Worm (Caenorhabditis elegans) whole organism, L4 larva: Measurements from ENCODE around the gene sru-8.

ENCODE experiments used
- F49E8.2 ChIP-seq: sonication (generic microtip); optimal IDR thresholded peaks from 2 replicates; lab custom pipeline; 2016; ENCODE audit warnings: missing compliant biosample characterization, mild to moderate bottlenecking, missing genetic modification characterization, borderline replicate concordance
- ZK546.5 ChIP-seq, 2 experiments: sonication (generic microtip); optimal IDR thresholded peaks; 2 replicates each; lab custom pipeline; 2017; ENCODE audit warnings: missing biosample characterization in 2 of 2, missing genetic modification characterization in 2 of 2
- aha-1 ChIP-seq: fragments of 150-350 bp; peaks from one replicate; lab custom pipeline; 2014; ENCODE audit warnings: missing biosample characterization, missing genetic modification characterization
- arid-1 ChIP-seq: fragments of 200-800 bp; sonication (Bioruptor generic); conservative IDR thresholded peaks from 2 replicates; pipeline ENCODE4 v1.3.6; 2022; ENCODE audit warnings: missing genetic modification reagents, missing genetic modification characterization, missing compliant biosample characterization
- ceh-44 ChIP-seq: fragments of 200-800 bp; sonication (Bioruptor generic); IDR thresholded peaks from 2 replicates; pipeline ENCODE4 v1.3.6; 2022; ENCODE audit warnings: missing genetic modification reagents, missing genetic modification characterization, missing compliant biosample characterization
- cey-2 ChIP-seq: sonication (generic microtip); optimal IDR thresholded peaks from 3 replicates; lab custom pipeline; 2017; ENCODE audit warnings: missing genetic modification characterization, mild to moderate bottlenecking, missing compliant biosample characterization, antibody characterized with exemption, borderline replicate concordance; ENCODE audit not compliant: insufficient read depth
- daf-12 ChIP-seq: fragments of 150-350 bp; optimal IDR thresholded peaks from 2 replicates; lab custom pipeline; 2014; ENCODE audit warnings: missing biosample characterization, missing genetic modification reagents, missing genetic modification characterization
- daf-19 ChIP-seq: fragments of 200-800 bp; sonication (Bioruptor generic); conservative IDR thresholded peaks from 2 replicates; pipeline ENCODE4 v1.3.6; 2022; ENCODE audit warnings: missing genetic modification characterization, missing compliant biosample characterization
- dmd-6 ChIP-seq: fragments of 200-800 bp; sonication (Bioruptor generic); IDR thresholded peaks from 2 replicates; pipeline ENCODE4 v1.3.6; 2022; ENCODE audit warnings: missing genetic modification reagents, missing genetic modification characterization, missing compliant biosample characterization
- dpl-1 ChIP-seq: fragments of 150-350 bp; optimal IDR thresholded peaks from 2 replicates; lab custom pipeline; 2014; ENCODE audit warnings: missing biosample characterization, missing genetic modification reagents, missing genetic modification characterization
- duxl-1 ChIP-seq: sonication (generic microtip); optimal IDR thresholded peaks from 2 replicates; lab custom pipeline; 2016; ENCODE audit warnings: mild to moderate bottlenecking, missing genetic modification characterization, moderate library complexity, missing compliant biosample characterization; ENCODE audit not compliant: poor library complexity
- dve-1 ChIP-seq: sonication (generic microtip); optimal IDR thresholded peaks from 2 replicates; lab custom pipeline; 2017; ENCODE audit warnings: antibody characterized with exemption, mild to moderate bottlenecking, missing genetic modification characterization, missing compliant biosample characterization; ENCODE audit not compliant: insufficient read depth
- egl-27 ChIP-seq: sonication (generic microtip); optimal IDR thresholded peaks from 3 replicates; lab custom pipeline; 2017; ENCODE audit warnings: missing biosample characterization, missing genetic modification reagents, missing genetic modification characterization
- fkh-10 ChIP-seq: fragments of 150-350 bp; optimal IDR thresholded peaks from 2 replicates; lab custom pipeline; 2014; ENCODE audit warnings: missing biosample characterization, missing genetic modification reagents, missing genetic modification characterization
- hlh-11 ChIP-seq: fragments of 200-800 bp; sonication (Bioruptor generic); optimal IDR thresholded peaks from 2 replicates; lab custom pipeline; 2018; ENCODE audit warnings: mild to moderate bottlenecking, missing genetic modification characterization, missing compliant biosample characterization
- hlh-30 ChIP-seq: sonication (generic microtip); optimal IDR thresholded peaks from 2 replicates; lab custom pipeline; 2017; ENCODE audit warnings: antibody characterized with exemption, mild to moderate bottlenecking, missing genetic modification characterization, missing compliant biosample characterization; ENCODE audit not compliant: insufficient read depth
- hmg-1.1 ChIP-seq: fragments of 200-800 bp; sonication (Bioruptor generic); IDR thresholded peaks from 2 replicates; pipeline ENCODE4 v1.3.6; 2022; ENCODE audit warnings: missing genetic modification reagents, missing genetic modification characterization, missing compliant biosample characterization
- lim-7 ChIP-seq: fragments of 200-800 bp; sonication (Bioruptor generic); IDR thresholded peaks from 2 replicates; pipeline ENCODE4 v1.3.6; 2022; ENCODE audit warnings: missing genetic modification characterization, missing compliant biosample characterization
- lin-38 ChIP-seq: fragments of 200-800 bp; sonication (Bioruptor generic); IDR thresholded peaks from 2 replicates; pipeline ENCODE4 v1.3.6; 2022; ENCODE audit warnings: missing genetic modification reagents, missing genetic modification characterization, missing compliant biosample characterization
- lsy-2 ChIP-seq, 2 experiments: fragments of 150-350 bp in 1 of 2; sonication (generic microtip) in 1 of 2; optimal IDR thresholded peaks; 2 replicates each; lab custom pipeline; 2014 to 2017; ENCODE audit warnings: missing biosample characterization in 2 of 2, missing genetic modification characterization in 2 of 2
- madf-9 ChIP-seq: fragments of 200-800 bp; sonication (Bioruptor generic); conservative IDR thresholded peaks from 2 replicates; pipeline ENCODE4 v1.3.6; 2022; ENCODE audit warnings: missing genetic modification reagents, missing genetic modification characterization, missing compliant biosample characterization
- mdl-1 ChIP-seq, 2 experiments: fragments of 150-350 bp in 1 of 2; sonication (generic microtip) in 1 of 2; optimal IDR thresholded peaks; 2 replicates each; lab custom pipeline; 2014 to 2017; ENCODE audit warnings: missing biosample characterization in 2 of 2, missing genetic modification characterization in 2 of 2
- mes-2 ChIP-seq: sonication (generic microtip); optimal IDR thresholded peaks from 2 replicates; lab custom pipeline; 2016; ENCODE audit warnings: missing genotype, mild to moderate bottlenecking, missing genetic modification characterization, missing compliant biosample characterization; ENCODE audit not compliant: poor library complexity, severe bottlenecking
- mxl-2 ChIP-seq: fragments of 200-800 bp; sonication (Bioruptor generic); conservative IDR thresholded peaks from 2 replicates; pipeline ENCODE4 v1.3.6; 2022; ENCODE audit warnings: missing genetic modification reagents, missing genetic modification characterization, missing compliant biosample characterization
- mxl-3 ChIP-seq: fragments of 200-800 bp; sonication (Bioruptor generic); optimal IDR thresholded peaks from 2 replicates; lab custom pipeline; 2018; ENCODE audit warnings: mild to moderate bottlenecking, missing genetic modification characterization, missing compliant biosample characterization
- nhr-10 ChIP-seq: fragments of 150-350 bp; optimal IDR thresholded peaks from 2 replicates; lab custom pipeline; 2014; ENCODE audit warnings: missing biosample characterization, missing genetic modification characterization
- nhr-237 ChIP-seq: sonication (generic microtip); optimal IDR thresholded peaks from 2 replicates; lab custom pipeline; 2017; ENCODE audit warnings: missing biosample characterization, missing genetic modification characterization
- nhr-28 ChIP-seq: fragments of 150-350 bp; optimal IDR thresholded peaks from 2 replicates; lab custom pipeline; 2014; ENCODE audit warnings: missing biosample characterization, missing genetic modification characterization
- nhr-41 ChIP-seq: fragments of 200-800 bp; sonication (Bioruptor generic); IDR thresholded peaks from 2 replicates; pipeline ENCODE4 v1.3.6; 2022; ENCODE audit warnings: missing genetic modification reagents, missing genetic modification characterization, missing compliant biosample characterization
- nhr-76 ChIP-seq: fragments of 150-350 bp; optimal IDR thresholded peaks from 2 replicates; lab custom pipeline; 2014; ENCODE audit warnings: missing biosample characterization, missing genetic modification characterization
- php-3 ChIP-seq: fragments of 200-800 bp; sonication (Bioruptor generic); IDR thresholded peaks from 2 replicates; pipeline ENCODE4 v1.3.6; 2022; ENCODE audit warnings: missing genetic modification reagents, missing genetic modification characterization, missing compliant biosample characterization
- pqm-1 ChIP-seq: sonication (generic microtip); optimal IDR thresholded peaks from 2 replicates; lab custom pipeline; 2017; ENCODE audit warnings: missing biosample characterization, missing genetic modification characterization
- sdz-12 ChIP-seq: fragments of 200-800 bp; sonication (Bioruptor generic); optimal IDR thresholded peaks from 2 replicates; lab custom pipeline; 2018; ENCODE audit warnings: mild to moderate bottlenecking, missing genetic modification characterization, missing compliant biosample characterization
- skn-1 ChIP-seq: fragments of 150-350 bp; optimal IDR thresholded peaks from 2 replicates; lab custom pipeline; 2014; ENCODE audit warnings: missing biosample characterization, missing genetic modification characterization
- spr-1 ChIP-seq: sonication (generic microtip); optimal IDR thresholded peaks from 2 replicates; lab custom pipeline; 2016; ENCODE audit warnings: mild to moderate bottlenecking, missing genetic modification characterization, missing compliant biosample characterization
- unc-62 ChIP-seq, 3 experiments: fragments of 150-350 bp in 1 of 3; sonication (generic microtip); optimal IDR thresholded peaks in 2 of 3; peaks in 1 of 3; 1 replicate in 1 of 3; 2 replicates in 2 of 3; lab custom pipeline; 2014 to 2017; ENCODE audit warnings: missing biosample characterization in 3 of 3, missing genetic modification characterization in 3 of 3, missing genetic modification reagents in 3 of 3, missing genotype in 1 of 3
- zag-1 ChIP-seq: fragments of 150-350 bp; optimal IDR thresholded peaks from 2 replicates; lab custom pipeline; 2014; ENCODE audit warnings: missing biosample characterization, missing genetic modification characterization
- zfp-2 ChIP-seq: sonication (generic microtip); optimal IDR thresholded peaks from 2 replicates; lab custom pipeline; 2016; ENCODE audit warnings: mild to moderate bottlenecking, missing genetic modification characterization, missing compliant biosample characterization
- zfp-3 ChIP-seq: fragments of 200-800 bp; sonication (Bioruptor generic); conservative IDR thresholded peaks from 2 replicates; pipeline ENCODE4 v1.3.6; 2022; ENCODE audit warnings: missing genetic modification reagents, missing genetic modification characterization, missing compliant biosample characterization
- zip-11 ChIP-seq: fragments of 200-800 bp; sonication (Bioruptor generic); IDR thresholded peaks from 2 replicates; pipeline ENCODE4 v1.3.6; 2022; ENCODE audit warnings: missing genetic modification characterization, missing compliant biosample characterization
- ztf-7 ChIP-seq: fragments of 150-350 bp; optimal IDR thresholded peaks from 2 replicates; lab custom pipeline; 2014; ENCODE audit warnings: missing biosample characterization, missing genetic modification characterization

sru-8 gene

DNA sequence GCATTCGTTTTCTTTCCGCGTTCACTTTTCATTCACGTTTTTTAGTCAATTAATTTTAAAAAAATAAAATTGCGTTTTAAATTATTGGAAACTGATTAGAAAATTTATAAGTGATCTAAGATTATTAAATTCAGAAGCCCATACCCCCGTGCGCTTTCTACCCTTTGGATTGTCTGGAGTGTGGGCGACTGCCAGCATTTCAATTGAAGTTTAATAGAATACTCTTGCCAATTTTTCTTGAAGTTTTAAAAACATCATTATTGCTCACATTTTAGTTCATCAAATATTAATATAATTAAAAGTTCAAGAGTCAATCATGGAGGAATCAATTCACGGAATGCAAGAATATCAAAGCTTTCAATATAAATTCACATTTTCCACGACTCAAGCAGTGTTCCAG, 2.3 kb upstream of the sru-8 start, which contains the start of gene sru-36:
TSS of gene sru-36 (plus strand) at position 301 of the 400 bp plus-strand sequence.
- TF ChIP-seq cey-2 (tag; lab: Kevin White, UChicago) (no peak), sdz-12 (GFP tag; lab: Kevin White, UChicago) (no peak)

DNA sequence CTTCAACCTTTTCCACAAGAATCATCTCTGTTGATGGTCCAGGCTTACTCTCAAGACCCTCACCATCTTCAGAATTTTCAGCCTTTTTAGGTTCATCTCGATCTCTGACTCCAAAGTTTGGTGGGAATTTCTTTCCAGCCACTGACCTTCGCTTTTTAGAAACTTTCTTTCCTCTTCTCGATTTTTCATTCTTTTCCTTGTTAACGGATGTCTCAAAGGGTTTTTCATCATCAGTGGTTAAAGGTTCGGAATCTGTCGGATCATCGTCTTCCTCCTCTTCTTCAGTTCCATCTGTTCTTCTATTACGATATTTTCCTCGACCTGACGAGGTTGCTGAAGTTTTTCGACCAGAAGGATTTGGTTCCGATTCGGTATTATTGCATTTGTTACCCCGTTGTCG, 4.9 kb downstream of the sru-8 start:
- TF ChIP-seq nhr-41 (GFP tag; lab: Robert Waterston, UW) (no peak), zfp-2 (tag; lab: Kevin White, UChicago) (no peak), unc-62 (GFP tag; optimal IDR thresholded peaks at IDR 0.05 in 1 of 2; lab: Kevin White, UChicago) (peak in 1 of 2 experiments; percentile 92), unc-62 (tag; optimal IDR thresholded peaks at IDR 0.05; lab: Kevin White, UChicago) (no peak), duxl-1 (tag; lab: Kevin White, UChicago) (no peak)

DNA sequence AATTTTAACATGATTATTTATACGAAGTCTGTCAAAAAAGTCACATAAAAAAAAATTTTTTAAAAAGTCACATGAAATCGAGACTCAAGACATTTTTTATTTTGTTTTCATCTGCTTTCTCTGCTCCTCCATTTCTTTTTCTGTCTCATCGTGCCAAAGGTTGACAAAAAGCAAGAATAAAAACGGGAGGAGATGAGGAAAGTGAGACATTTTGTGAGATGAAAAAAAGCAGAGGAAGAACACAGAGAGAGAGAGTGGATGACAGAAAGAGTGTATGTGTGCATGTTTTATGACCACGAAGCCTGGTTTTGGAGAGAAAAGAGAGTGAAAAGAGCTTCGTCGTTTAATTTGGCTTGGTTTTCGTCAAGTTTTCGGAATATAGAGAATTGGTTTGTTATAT, 10.1 kb downstream of the sru-8 start:
- TF ChIP-seq fkh-10 (GFP tag; lab: Kevin White, UChicago) = no peak
- TF ChIP-seq hlh-30 (tag; lab: Kevin White, UChicago) = peak; percentile 43
- TF ChIP-seq egl-27 = no peak
- TF ChIP-seq daf-19 (GFP tag; lab: Robert Waterston, UW) = no peak
- no peak for TF ChIP-seq daf-12 (tag; lab: Kevin White, UChicago)
- no peak for TF ChIP-seq nhr-237
- peak in 1 of 2 experiments; percentile 32 for TF ChIP-seq lsy-2 (tag; optimal IDR thresholded peaks at IDR 0.05; lab: Kevin White, UChicago)
- TF ChIP-seq skn-1 (tag; lab: Kevin White, UChicago) = no peak
- no peak for TF ChIP-seq dmd-6 (GFP tag; lab: Robert Waterston, UW)
- TF ChIP-seq F49E8.2 = no peak

DNA sequence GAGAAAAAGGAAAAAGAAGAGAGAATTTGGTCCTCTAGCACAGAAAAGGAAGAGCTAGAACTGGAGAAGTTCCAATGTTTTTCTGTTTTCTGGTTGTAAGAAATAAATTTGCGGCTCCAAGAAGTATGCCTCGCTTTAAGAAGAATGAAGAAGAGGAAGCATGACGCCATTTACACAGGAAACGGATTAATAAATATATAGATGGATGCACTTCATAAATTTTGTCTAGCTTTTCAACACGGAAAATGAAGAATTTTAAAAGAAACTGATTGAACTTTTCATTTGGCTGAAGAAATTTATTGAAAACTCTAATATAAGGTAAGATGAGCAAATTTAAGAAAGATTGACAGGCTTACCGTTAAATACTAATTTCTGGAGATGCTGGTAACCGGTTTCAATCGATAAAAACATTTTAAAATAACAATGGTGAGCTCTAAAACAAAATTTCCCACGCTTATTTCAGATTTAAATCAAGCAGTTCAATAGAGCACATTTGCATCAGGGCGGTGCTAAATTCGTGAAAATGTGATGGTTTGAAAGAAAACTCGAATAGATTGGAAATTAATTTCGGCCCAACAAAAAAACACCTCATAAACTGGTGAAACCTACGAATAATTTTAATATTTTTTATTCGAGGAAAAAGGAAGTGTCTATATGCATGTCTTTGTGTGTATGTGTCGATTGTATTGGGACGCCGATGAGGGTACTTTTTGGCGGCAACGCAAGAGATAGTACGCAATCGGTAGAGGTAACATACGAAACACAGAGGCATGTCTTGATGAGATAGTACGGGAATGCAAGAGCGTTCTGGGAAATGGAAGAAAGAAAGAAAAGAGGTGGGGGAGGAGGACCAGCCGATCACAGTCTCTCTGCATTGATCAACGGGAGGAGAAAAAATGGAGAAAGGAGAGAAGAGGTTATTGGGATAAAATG, 12.5 kb downstream of the sru-8 start:
- TF ChIP-seq arid-1 (GFP tag; lab: Robert Waterston, UW) (0 out of 2 replicates have a peak, but pooled peaks have one; percentile 34), mxl-3 (GFP tag; lab: Kevin White, UChicago) (peak; percentile 18), zip-11 (GFP tag; lab: Robert Waterston, UW) (no peak), aha-1 (tag; lab: Kevin White, UChicago) (peak; percentile 97), ztf-7 (tag; lab: Kevin White, UChicago) (no peak), F49E8.2 (no peak), mxl-2 (GFP tag; lab: Robert Waterston, UW) (no peak), pqm-1 (tag; lab: Kevin White, UChicago) (no peak), ZK546.5 (tag; optimal IDR thresholded peaks at IDR 0.05; lab: Kevin White, UChicago) (no peak), nhr-28 (tag; lab: Kevin White, UChicago) (peak; percentile 45), hmg-1.1 (GFP tag; lab: Robert Waterston, UW) (peak; percentile 64), hlh-11 (peak; percentile 48), dpl-1 (GFP tag; lab: Kevin White, UChicago) (peak; percentile 46), ceh-44 (GFP tag; lab: Robert Waterston, UW) (peak; percentile 41; the same call in 1 of the 2 replicates), lim-7 (GFP tag; lab: Robert Waterston, UW) (no peak), mes-2 (tag; lab: Kevin White, UChicago) (peak; percentile 55), mdl-1 (tag; optimal IDR thresholded peaks at IDR 0.05; lab: Kevin White, UChicago) (peak in 1 of 2 experiments; percentile 24), spr-1 (tag; lab: Kevin White, UChicago) (peak; percentile 21), php-3 (GFP tag; lab: Robert Waterston, UW) (no peak), lsy-2 (tag; optimal IDR thresholded peaks at IDR 0.05; lab: Kevin White, UChicago) (peak in 1 of 2 experiments; percentile 5), lin-38 (GFP tag; lab: Robert Waterston, UW) (peak; percentile 68), dve-1 (peak; percentile 13), unc-62 (GFP tag; optimal IDR thresholded peaks at IDR 0.05 in 1 of 2; lab: Kevin White, UChicago) (peak in 1 of 2 experiments; percentile 87), unc-62 (tag; optimal IDR thresholded peaks at IDR 0.05; lab: Kevin White, UChicago) (no peak), dmd-6 (GFP tag; lab: Robert Waterston, UW) (no peak), zag-1 (tag; lab: Kevin White, UChicago) (no peak), madf-9 (GFP tag; lab: Robert Waterston, UW) (no peak), skn-1 (tag; lab: Kevin White, UChicago) (no peak), zfp-3 (GFP tag; lab: Robert Waterston, UW) (no peak), nhr-10 (tag; lab: Kevin White, UChicago) (no peak), nhr-76 (tag; lab: Kevin White, UChicago) (no peak)
